Fruit fly (Drosophila melanogaster): ENCODE results near the gene CG43392.
A peak's percentile ranks its signal among the peaks of the same experiment; 100 is the strongest.

Gene CG43392

DNA sequence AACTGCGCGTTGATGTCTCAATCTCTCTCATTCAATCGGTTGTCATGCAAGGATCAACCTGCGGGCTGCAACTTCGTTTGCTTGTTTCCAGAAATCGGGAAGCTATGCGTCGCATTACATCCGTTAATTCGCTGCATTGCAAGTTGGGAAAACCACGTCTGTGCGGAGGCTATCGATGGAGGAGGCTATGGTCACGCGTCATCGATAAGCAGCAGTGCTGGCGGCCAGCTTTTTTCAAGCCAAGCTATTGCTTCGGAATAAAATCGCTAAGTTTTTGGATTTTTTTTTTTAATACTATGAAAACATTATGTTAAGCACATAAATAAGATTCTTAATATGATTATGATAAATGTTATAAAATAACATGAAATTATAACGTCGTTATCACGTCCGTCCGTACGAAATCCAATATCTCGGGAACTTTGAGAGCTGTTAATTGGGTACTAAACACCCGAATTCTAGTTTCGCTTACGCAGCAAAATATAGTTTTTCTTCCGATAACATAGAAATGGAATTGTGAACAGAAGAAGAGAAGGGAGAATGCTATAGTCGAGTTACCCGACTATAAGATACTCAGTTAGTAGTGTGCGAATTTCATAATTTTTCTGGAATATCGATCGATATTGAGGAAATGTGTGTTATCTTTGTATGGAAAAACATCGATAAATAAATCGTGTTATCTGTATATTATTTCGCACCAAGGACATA, 42.3 kb upstream of the CG43392 start, which contains the start of gene CG7139:
Gene CG7139 (minus strand): TSS at position 162 of the 708 bp plus-strand sequence.
- TF ChIP-seq CG5204 (GFP tag; optimal IDR thresholded peaks at IDR 0.05) (no peak), CG14711 (tag; optimal IDR thresholded peaks at IDR 0.05) (no peak), CG7101 (tag; optimal IDR thresholded peaks at IDR 0.05) (no peak), CG1620 (GFP tag; optimal IDR thresholded peaks at IDR 0.05) (no peak), Clk (GFP tag; optimal IDR thresholded peaks at IDR 0.05) (no peak), kay (GFP tag; ENCODE audit: borderline replicate concordance) (peak; percentile 95), toe (GFP tag; optimal IDR thresholded peaks at IDR 0.05) (peak; percentile 62), CG7045 (GFP tag; optimal IDR thresholded peaks at IDR 0.05) (no peak), Hr96 (GFP tag; optimal IDR thresholded peaks at IDR 0.05) (peak; percentile 30), ovo (GFP tag; optimal IDR thresholded peaks at IDR 0.05) (no peak), cnc (optimal IDR thresholded peaks at IDR 0.05) (no peak), Crg-1 (GFP tag; optimal IDR thresholded peaks at IDR 0.05) (no peak), CG11617 (GFP tag; optimal IDR thresholded peaks at IDR 0.05) (peak; percentile 31), pad (GFP tag; optimal IDR thresholded peaks at IDR 0.05) (no peak), CG12768 (GFP tag; optimal IDR thresholded peaks at IDR 0.05) (peak; percentile 5), CG33017 (tag; optimal IDR thresholded peaks at IDR 0.05) (no peak), tj (GFP tag; optimal IDR thresholded peaks at IDR 0.05) (peak; percentile 87), bab1 (GFP tag; optimal IDR thresholded peaks at IDR 0.05) (peak; percentile 49), Mnt (GFP tag; optimal IDR thresholded peaks at IDR 0.05) (peak; percentile 15), cic (GFP tag; optimal IDR thresholded peaks at IDR 0.05) (peak; percentile 11)

DNA sequence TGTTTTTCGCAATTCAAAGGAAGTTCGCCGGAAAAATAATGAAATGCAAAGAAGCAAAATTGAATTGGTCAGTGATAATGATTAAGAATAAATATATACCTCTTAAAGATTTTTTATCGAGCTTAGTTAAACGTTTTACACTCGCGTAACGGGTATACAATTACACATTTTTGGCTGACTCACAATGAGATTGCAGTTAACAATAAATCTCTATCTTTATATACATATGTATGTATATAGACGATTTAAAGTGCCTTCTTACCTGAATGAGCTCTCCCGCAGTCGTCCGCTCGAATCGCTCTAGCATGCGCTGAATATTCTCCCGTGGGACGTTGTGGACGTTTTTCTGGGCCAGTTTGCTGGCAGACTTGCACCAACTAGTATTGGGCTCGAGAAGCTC, 40.9 kb upstream of the CG43392 start:
- TF ChIP-seq Crg-1 (GFP tag; optimal IDR thresholded peaks at IDR 0.05) (no peak), Mnt (GFP tag; optimal IDR thresholded peaks at IDR 0.05) (peak; percentile 1), cnc (optimal IDR thresholded peaks at IDR 0.05) (peak in 1 of 2 experiments; percentile 94), kay (GFP tag; ENCODE audit: borderline replicate concordance) (peak; percentile 91)

DNA sequence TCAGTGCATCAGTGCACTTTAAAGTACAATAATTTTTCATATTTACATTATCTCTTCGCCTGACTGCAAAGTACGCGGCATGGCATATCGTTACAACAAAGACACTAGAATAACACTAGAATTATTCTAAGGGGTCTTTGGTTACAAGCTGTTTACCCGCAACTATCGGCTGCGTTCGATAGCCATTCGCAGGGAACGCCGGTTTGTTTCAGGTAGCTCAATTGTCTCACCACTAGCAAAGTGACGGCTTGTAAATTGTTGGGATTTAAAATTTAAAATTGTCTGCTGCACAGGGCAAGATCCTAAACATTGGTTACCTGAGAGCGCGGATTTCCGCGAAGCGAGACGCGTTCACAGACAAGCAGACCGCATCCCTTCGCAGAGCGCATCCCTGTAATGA, 36.1 kb upstream of the CG43392 start, which contains the start of gene CG14561:
Gene CG14561 (plus strand): TSS at position 214 of the 400 bp plus-strand sequence.
- TF ChIP-seq cic (GFP tag; optimal IDR thresholded peaks at IDR 0.05) = no peak
- TF ChIP-seq bab1 (GFP tag; optimal IDR thresholded peaks at IDR 0.05) = peak; percentile 4
- no peak for TF ChIP-seq ovo (GFP tag; optimal IDR thresholded peaks at IDR 0.05)
- TF ChIP-seq cnc (optimal IDR thresholded peaks at IDR 0.05) = no peak
- peak; percentile 34 for TF ChIP-seq Crg-1 (GFP tag; optimal IDR thresholded peaks at IDR 0.05)
- peak; percentile 15 for TF ChIP-seq CG1620 (GFP tag; optimal IDR thresholded peaks at IDR 0.05)

DNA sequence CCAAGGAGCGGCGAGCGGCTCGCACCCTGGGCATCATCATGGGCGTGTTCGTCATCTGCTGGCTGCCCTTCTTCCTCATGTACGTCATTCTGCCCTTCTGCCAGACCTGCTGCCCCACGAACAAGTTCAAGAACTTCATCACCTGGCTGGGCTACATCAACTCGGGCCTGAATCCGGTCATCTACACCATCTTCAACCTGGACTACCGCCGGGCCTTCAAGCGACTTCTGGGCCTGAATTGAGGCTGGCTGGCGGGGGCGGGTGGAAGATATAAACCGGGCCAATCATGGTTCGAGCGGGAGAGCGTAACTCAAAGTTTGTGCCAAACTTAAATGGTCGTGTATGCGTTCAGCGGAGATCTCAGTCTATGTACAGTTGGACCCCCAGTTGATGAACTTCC, 34.3 kb upstream of the CG43392 start:
- TF ChIP-seq Clk (GFP tag; optimal IDR thresholded peaks at IDR 0.05) (no peak), CG5204 (GFP tag; optimal IDR thresholded peaks at IDR 0.05) (no peak), CG14711 (tag; optimal IDR thresholded peaks at IDR 0.05) (no peak), Hr96 (GFP tag; optimal IDR thresholded peaks at IDR 0.05) (no peak), toe (GFP tag; optimal IDR thresholded peaks at IDR 0.05) (no peak), kay (GFP tag; ENCODE audit: borderline replicate concordance) (no peak), CG7101 (tag; optimal IDR thresholded peaks at IDR 0.05) (no peak)

DNA sequence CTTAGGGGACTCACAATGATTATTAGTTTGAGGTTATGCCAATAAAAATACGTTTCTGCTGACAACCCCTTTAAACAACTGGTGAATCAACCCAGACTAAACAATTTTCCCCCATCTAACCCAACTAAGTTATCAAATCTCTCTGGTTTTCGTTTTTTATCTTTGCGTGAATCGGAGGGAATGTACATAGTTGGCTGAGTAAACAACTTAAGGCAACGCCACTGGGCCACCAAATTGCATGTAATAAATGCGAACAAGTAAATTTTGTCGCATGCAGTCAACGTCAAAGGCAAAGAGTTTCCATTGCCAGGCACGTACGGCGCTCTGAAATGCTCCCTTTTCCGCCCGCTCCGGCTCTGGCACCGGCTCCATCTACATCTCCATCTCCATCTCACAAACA, 23.8 kb upstream of the CG43392 start:
- TF ChIP-seq CG14711 (tag; optimal IDR thresholded peaks at IDR 0.05) = no peak
- peak; percentile 53 for TF ChIP-seq cic (GFP tag; optimal IDR thresholded peaks at IDR 0.05)
- peak; percentile 55 for TF ChIP-seq CG7045 (GFP tag; optimal IDR thresholded peaks at IDR 0.05)
- peak; percentile 8 for TF ChIP-seq CG7101 (tag; optimal IDR thresholded peaks at IDR 0.05)
- TF ChIP-seq CG11617 (GFP tag; optimal IDR thresholded peaks at IDR 0.05) = peak; percentile 21
- peak; percentile 69 for TF ChIP-seq kay (GFP tag; ENCODE audit: borderline replicate concordance)
- no peak for TF ChIP-seq CG12768 (GFP tag; optimal IDR thresholded peaks at IDR 0.05)
- no peak for TF ChIP-seq bab1 (GFP tag; optimal IDR thresholded peaks at IDR 0.05)
- TF ChIP-seq CG33017 (tag; optimal IDR thresholded peaks at IDR 0.05) = peak; percentile 25
- TF ChIP-seq cnc (optimal IDR thresholded peaks at IDR 0.05) = no peak
- TF ChIP-seq Hr96 (GFP tag; optimal IDR thresholded peaks at IDR 0.05) = peak; percentile 17
- TF ChIP-seq CG1620 (GFP tag; optimal IDR thresholded peaks at IDR 0.05) = no peak
- no peak for TF ChIP-seq Mnt (GFP tag; optimal IDR thresholded peaks at IDR 0.05)
- no peak for TF ChIP-seq ovo (GFP tag; optimal IDR thresholded peaks at IDR 0.05)
- no peak for TF ChIP-seq toe (GFP tag; optimal IDR thresholded peaks at IDR 0.05)
- peak; percentile 43 for TF ChIP-seq Crg-1 (GFP tag; optimal IDR thresholded peaks at IDR 0.05)

DNA sequence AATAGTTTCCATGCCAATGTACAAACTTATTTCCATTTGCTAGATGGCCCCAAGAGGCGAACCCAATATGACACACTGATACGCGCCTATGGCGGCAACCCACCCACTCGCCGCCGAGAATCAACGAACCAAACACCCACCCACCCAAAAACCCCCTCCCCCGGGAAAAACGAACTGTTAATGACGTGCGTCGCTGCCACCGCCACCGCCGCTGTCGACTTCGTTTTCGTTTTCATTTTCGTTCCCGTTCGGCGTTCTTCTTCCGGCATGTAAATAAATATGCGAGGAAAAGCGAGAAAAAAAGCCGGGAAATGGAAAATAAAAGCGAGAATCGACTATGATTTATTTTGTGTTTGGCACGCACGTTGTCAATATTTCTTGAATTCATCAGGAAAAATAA, 21.6 kb upstream of the CG43392 start:
- TF ChIP-seq CG33017 (tag; optimal IDR thresholded peaks at IDR 0.05) = no peak
- no peak for TF ChIP-seq CG12768 (GFP tag; optimal IDR thresholded peaks at IDR 0.05)
- TF ChIP-seq Hr96 (GFP tag; optimal IDR thresholded peaks at IDR 0.05) = no peak
- TF ChIP-seq CG14711 (tag; optimal IDR thresholded peaks at IDR 0.05) = no peak
- no peak for TF ChIP-seq Mnt (GFP tag; optimal IDR thresholded peaks at IDR 0.05)
- no peak for TF ChIP-seq CG11617 (GFP tag; optimal IDR thresholded peaks at IDR 0.05)
- TF ChIP-seq toe (GFP tag; optimal IDR thresholded peaks at IDR 0.05) = no peak
- no peak for TF ChIP-seq tj (GFP tag; optimal IDR thresholded peaks at IDR 0.05)

DNA sequence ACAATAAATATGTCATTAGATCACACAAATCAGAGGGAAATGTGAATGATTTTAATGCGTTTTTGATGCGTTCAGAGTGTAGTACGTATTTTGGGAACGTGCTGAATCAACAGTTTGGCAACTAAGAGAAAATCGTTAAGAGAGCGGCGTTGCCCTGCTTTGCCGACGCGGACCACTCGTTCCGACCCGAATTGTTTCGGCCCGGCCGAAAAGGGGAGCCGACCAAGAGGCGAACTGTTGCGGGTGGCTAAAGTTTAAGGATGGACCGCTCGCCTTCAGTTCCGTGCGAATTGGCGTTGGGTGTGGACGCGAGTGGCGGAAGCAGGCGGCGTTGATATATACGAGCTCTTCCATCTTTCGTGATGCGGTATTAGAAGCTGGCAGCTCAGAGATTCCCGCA, 5.1 kb upstream of the CG43392 start, which contains the start of gene Oct-TyrR:
Gene Oct-TyrR (plus strand): TSS at position 287 of the 400 bp plus-strand sequence.
- TF ChIP-seq CG5204 (GFP tag; optimal IDR thresholded peaks at IDR 0.05) = no peak
- TF ChIP-seq Crg-1 (GFP tag; optimal IDR thresholded peaks at IDR 0.05) = no peak
